Fruit fly (Drosophila melanogaster): ENCODE data around the gene kon.

Gene kon

DNA sequence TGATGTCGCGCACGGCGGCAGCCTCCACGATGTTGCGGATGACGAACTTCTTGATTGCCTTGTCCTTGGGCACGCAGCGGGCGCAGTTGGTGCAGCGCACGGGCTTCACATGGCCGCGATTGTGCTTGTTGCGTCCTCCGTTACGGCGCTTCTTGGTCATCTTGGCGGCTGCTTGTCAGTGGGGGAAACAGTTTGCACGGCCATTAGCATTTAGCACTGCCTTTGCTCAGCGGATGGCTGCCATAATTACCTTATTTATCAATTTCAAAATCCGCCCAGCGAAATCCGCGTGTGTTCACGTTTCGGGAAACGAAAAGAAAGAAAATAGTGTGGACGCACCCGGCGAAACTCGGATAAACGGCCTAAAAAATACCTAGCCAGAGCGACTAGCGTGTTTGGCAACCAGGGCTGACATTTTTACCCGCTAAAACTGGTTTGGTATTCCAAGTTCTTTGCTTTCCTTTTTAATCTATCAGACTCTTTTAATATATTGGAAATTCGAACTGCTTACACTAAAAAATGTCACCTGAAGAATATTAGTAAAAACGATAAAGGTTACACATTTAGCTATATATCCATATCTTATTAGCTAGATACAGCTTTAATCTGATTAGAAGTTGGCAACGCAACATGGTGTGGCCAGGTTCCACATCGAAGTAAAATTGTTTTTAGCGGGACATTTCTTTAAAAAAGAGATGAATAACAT lies 60.7 kb downstream of the kon start, which contains the start of gene RpS26 (continued):
- TF ChIP-seq CG14441 (GFP tag; IDR thresholded peaks at IDR 0.05) (peak; percentile 9; the same call in 1 of the 2 replicates), CG8290 (GFP tag; optimal IDR thresholded peaks at IDR 0.05) (peak; percentile 46), CG8290 (tag; optimal IDR thresholded peaks at IDR 0.05) (peak in 1 of 2 experiments; percentile 59), gsb (GFP tag; IDR thresholded peaks at IDR 0.05) (no peak), Jarid2 (GFP tag; optimal IDR thresholded peaks at IDR 0.05) (peak; percentile 24), sd (tag; optimal IDR thresholded peaks at IDR 0.05) (no peak), B-H2 (GFP tag; optimal IDR thresholded peaks at IDR 0.05) (peak; percentile 49), odd (GFP tag; optimal IDR thresholded peaks at IDR 0.05) (no peak), hb (GFP tag; IDR thresholded peaks at IDR 0.05; ENCODE audit: partially characterized antibody) (no peak), Hr78 (GFP tag; optimal IDR thresholded peaks at IDR 0.05) (no peak), CG8388 (GFP tag; optimal IDR thresholded peaks at IDR 0.05) (peak; percentile 12), Usf (GFP tag; optimal IDR thresholded peaks at IDR 0.05) (peak; percentile 49), CG4707 (GFP tag; optimal IDR thresholded peaks at IDR 0.05) (no peak), ERR (GFP tag; optimal IDR thresholded peaks at IDR 0.05) (no peak), Ada2b (GFP tag; IDR thresholded peaks at IDR 0.05) (no peak; the same call in 1 of the 2 replicates), gro (GFP tag; optimal IDR thresholded peaks at IDR 0.05) (peak; percentile 40), CG10959 (GFP tag; IDR thresholded peaks at IDR 0.05) (no peak), Nf-YA (GFP tag; IDR thresholded peaks at IDR 0.05) (no peak), CG1602 (GFP tag; optimal IDR thresholded peaks at IDR 0.05) (peak; percentile 53), nmo (GFP tag; optimal IDR thresholded peaks at IDR 0.05) (peak; percentile 87), Sox102F (GFP tag; optimal IDR thresholded peaks at IDR 0.05) (no peak), Abd-B (GFP tag; optimal IDR thresholded peaks at IDR 0.05) (peak; percentile 57), CG18599 (GFP tag; optimal IDR thresholded peaks at IDR 0.05) (no peak), CG2712 (tag; optimal IDR thresholded peaks at IDR 0.05) (peak; percentile 55), kni (GFP tag; optimal IDR thresholded peaks at IDR 0.05) (no peak), Ets97D (GFP tag; optimal IDR thresholded peaks at IDR 0.05) (peak; percentile 98), ara (GFP tag; IDR thresholded peaks at IDR 0.05) (no peak; the same call in 1 of the 2 replicates), Bgb (GFP tag; IDR thresholded peaks at IDR 0.05; ENCODE audit: partially characterized antibody) (0 out of 2 replicates have a peak, but pooled peaks have one; percentile 9), BEAF-32 (GFP tag; optimal IDR thresholded peaks at IDR 0.05) (peak; percentile 56), ac (GFP tag; optimal IDR thresholded peaks at IDR 0.05) (no peak), btn (GFP tag; optimal IDR thresholded peaks at IDR 0.05) (no peak), stwl (tag; optimal IDR thresholded peaks at IDR 0.05) (peak; percentile 65), CG11093 (GFP tag; IDR thresholded peaks at IDR 0.05) (no peak), GATAe (GFP tag; conservative IDR thresholded peaks at IDR 0.05) (no peak), twi (tag; optimal IDR thresholded peaks at IDR 0.05) (peak; percentile 56), Hr3 (GFP tag; optimal IDR thresholded peaks at IDR 0.05) (peak; percentile 12), CG14860 (GFP tag; IDR thresholded peaks at IDR 0.05; ENCODE audit: partially characterized antibody) (0 out of 3 replicates have a peak, but pooled peaks have one; percentile 12), toy (GFP tag; IDR thresholded peaks at IDR 0.05) (no peak; the same call in 1 of the 2 replicates), ham (GFP tag; IDR thresholded peaks at IDR 0.05) (no peak), CG16815 (GFP tag; optimal IDR thresholded peaks at IDR 0.05) (no peak), al (GFP tag; IDR thresholded peaks at IDR 0.05) (peak; percentile 35; the same call in 1 of the 2 replicates), ci (GFP tag; IDR thresholded peaks at IDR 0.05) (peak; percentile 73; the same call in 2 of the 3 replicates), CG2199 (GFP tag; IDR thresholded peaks at IDR 0.05) (no peak), az2 (GFP tag; optimal IDR thresholded peaks at IDR 0.05) (no peak), crp (GFP tag; optimal IDR thresholded peaks at IDR 0.05) (peak in 1 of 2 experiments; percentile 12), nerfin-1 (tag; optimal IDR thresholded peaks at IDR 0.05) (peak; percentile 24), Stat92E (GFP tag; optimal IDR thresholded peaks at IDR 0.05) (peak in 1 of 3 experiments; percentile 65), en (GFP tag; optimal IDR thresholded peaks at IDR 0.05) (no peak)
